Worm (Caenorhabditis elegans) whole organism, early embryonic: ENCODE data around the gene ZK177.1.

Experiments used
- B0310.2 ChIP-seq: sonication (generic microtip); optimal IDR thresholded peaks from 2 replicates; lab custom pipeline; 2016; ENCODE audit warnings: mild to moderate bottlenecking, missing genetic modification characterization, missing compliant biosample characterization
- F13C5.2 ChIP-seq: sonication (generic microtip); optimal IDR thresholded peaks from 2 replicates; lab custom pipeline; 2017; ENCODE audit warnings: mild to moderate bottlenecking, missing genetic modification characterization, inconsistent platforms, missing compliant biosample characterization
- aly-1 ChIP-seq: sonication (generic microtip); optimal IDR thresholded peaks from 2 replicates; lab custom pipeline; 2016; ENCODE audit warnings: missing genetic modification characterization, missing compliant biosample characterization
- ama-1 ChIP-seq: fragments of 150-350 bp; optimal IDR thresholded peaks from 2 replicates; lab custom pipeline; 2014
- ceh-13 ChIP-seq: fragments of 200-800 bp; sonication (Bioruptor generic); optimal IDR thresholded peaks from 2 replicates; lab custom pipeline; 2018; ENCODE audit warnings: mild to moderate bottlenecking, missing genetic modification characterization, missing compliant biosample characterization
- ceh-36 ChIP-seq: sonication (generic microtip); optimal IDR thresholded peaks from 2 replicates; lab custom pipeline; 2016; ENCODE audit warnings: missing genetic modification characterization, inconsistent platforms, missing compliant biosample characterization
- ets-7 ChIP-seq: sonication (generic microtip); optimal IDR thresholded peaks from 2 replicates; lab custom pipeline; 2016; ENCODE audit warnings: missing genotype, missing genetic modification characterization, missing compliant biosample characterization
- flt-1 ChIP-seq: fragments of 200-800 bp; sonication (Bioruptor generic); IDR thresholded peaks from 2 replicates; pipeline ENCODE4 v1.3.6; 2022; ENCODE audit warnings: missing genetic modification characterization, missing compliant biosample characterization
- hmbx-1 ChIP-seq: sonication (generic microtip); optimal IDR thresholded peaks from 2 replicates; lab custom pipeline; 2016; ENCODE audit warnings: mild to moderate bottlenecking, missing genetic modification characterization, missing compliant biosample characterization
- hmg-4 ChIP-seq: fragments of 200-800 bp; sonication (Bioruptor generic); optimal IDR thresholded peaks from 2 replicates; lab custom pipeline; 2018; ENCODE audit warnings: mild to moderate bottlenecking, missing genetic modification characterization, missing compliant biosample characterization
- hnd-1 ChIP-seq: sonication (generic microtip); optimal IDR thresholded peaks from 2 replicates; lab custom pipeline; 2016; ENCODE audit warnings: missing genetic modification characterization, missing compliant biosample characterization
- pes-1 ChIP-seq: fragments of 200-800 bp; sonication (Bioruptor generic); IDR thresholded peaks from 2 replicates; pipeline ENCODE4 v1.3.6; 2022; ENCODE audit warnings: missing genetic modification reagents, missing genetic modification characterization, missing compliant biosample characterization
- scrt-1 ChIP-seq: fragments of 200-800 bp; sonication (Bioruptor generic); IDR thresholded peaks from 2 replicates; pipeline ENCODE4 v1.3.6; 2022; ENCODE audit warnings: missing genetic modification characterization, missing compliant biosample characterization
- sea-1 ChIP-seq: fragments of 200-800 bp; sonication (Bioruptor generic); conservative IDR thresholded peaks from 2 replicates; pipeline ENCODE4 v1.3.6; 2022; ENCODE audit warnings: missing genetic modification characterization, missing compliant biosample characterization
- tbx-11 ChIP-seq: fragments of 200-800 bp; sonication (Bioruptor generic); IDR thresholded peaks from 2 replicates; pipeline ENCODE4 v1.3.6; 2022; ENCODE audit warnings: missing genetic modification characterization, missing compliant biosample characterization
- tbx-37 ChIP-seq: fragments of 200-800 bp; sonication (Bioruptor generic); conservative IDR thresholded peaks from 2 replicates; pipeline ENCODE4 v1.3.6; 2022; ENCODE audit warnings: missing genetic modification reagents, missing genetic modification characterization, missing compliant biosample characterization
- tra-4 ChIP-seq: sonication (generic microtip); optimal IDR thresholded peaks from 2 replicates; lab custom pipeline; 2017; ENCODE audit warnings: missing genetic modification characterization, missing compliant biosample characterization

ZK177.1 gene

DNA sequence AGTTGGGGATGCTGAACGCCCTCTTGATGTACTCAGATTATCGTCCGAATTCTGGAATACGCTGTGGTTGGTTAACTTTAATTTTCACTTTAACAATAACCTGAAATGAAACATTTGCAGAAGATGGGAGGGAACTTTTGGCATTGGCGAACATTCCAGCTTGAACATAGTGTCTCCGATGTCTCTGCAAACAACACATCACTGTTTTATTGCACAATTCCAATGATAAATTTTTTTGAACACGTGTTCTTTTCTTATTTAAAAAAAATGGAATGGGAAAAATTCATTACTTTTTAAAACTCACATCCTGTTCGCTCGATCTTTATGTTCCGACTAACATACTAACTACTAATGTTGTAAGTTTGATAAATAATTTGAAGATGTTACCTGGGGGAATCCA, 27.5 kb upstream of the ZK177.1 start, which contains the start of gene fzy-1:
fzy-1 (plus strand) TSS at position 301 of the 400 bp plus-strand sequence.
- TF ChIP-seq ceh-13 (GFP tag; lab: Kevin White, UChicago) (no peak), tbx-11 (GFP tag; lab: Robert Waterston, UW) (no peak)

DNA sequence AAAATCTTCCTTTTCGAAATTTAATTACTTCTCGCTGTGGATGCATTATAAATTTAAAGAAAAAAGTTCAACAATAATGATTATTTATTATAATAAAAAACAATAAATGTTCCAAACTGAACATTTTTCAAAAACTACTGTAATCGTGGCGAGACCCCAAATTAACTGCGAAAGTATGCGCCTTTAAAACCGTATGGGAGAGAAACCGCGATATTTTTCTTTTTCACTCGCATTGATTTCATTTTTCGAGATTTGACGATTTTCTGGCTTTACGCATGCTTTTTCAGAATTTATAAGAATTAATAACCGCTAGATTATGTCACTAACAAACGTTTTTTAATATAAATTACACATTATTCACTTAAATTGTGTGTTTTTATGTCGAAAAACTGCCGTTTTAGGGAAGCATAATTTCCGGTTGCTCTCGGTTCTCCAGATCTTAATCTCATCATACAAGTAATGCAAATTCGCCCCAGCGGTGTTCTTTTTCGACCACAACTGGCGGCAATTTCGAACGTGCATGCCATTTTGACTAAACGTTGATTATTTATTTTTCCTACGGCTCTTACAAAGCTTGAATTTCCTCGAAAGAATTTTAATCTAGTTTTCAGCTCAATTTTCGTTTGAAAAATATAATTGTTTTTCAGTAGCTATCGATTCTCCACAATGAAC, 26.8 kb upstream of the ZK177.1 start, which contains the start of gene F12A10.8:
F12A10.8 (minus strand) TSS at position 79 of the 672 bp plus-strand sequence.
- TF ChIP-seq ama-1 (lab: Kevin White, UChicago) (no peak), aly-1 (tag; lab: Kevin White, UChicago) (no peak), ets-7 (tag; lab: Kevin White, UChicago) (no peak), flt-1 (GFP tag; lab: Robert Waterston, UW) (no peak), B0310.2 (tag; lab: Kevin White, UChicago) (no peak), tbx-37 (GFP tag; lab: Robert Waterston, UW) (no peak), hnd-1 (tag; lab: Kevin White, UChicago) (no peak), tra-4 (tag; lab: Kevin White, UChicago) (no peak), hmbx-1 (no peak), ceh-13 (GFP tag; lab: Kevin White, UChicago) (no peak), tbx-11 (GFP tag; lab: Robert Waterston, UW) (no peak), F13C5.2 (tag; lab: Kevin White, UChicago) (no peak), sea-1 (GFP tag; lab: Robert Waterston, UW) (no peak), scrt-1 (GFP tag; lab: Robert Waterston, UW) (no peak), hmg-4 (GFP tag; lab: Kevin White, UChicago) (no peak), pes-1 (GFP tag; lab: Robert Waterston, UW) (no peak), ceh-36 (tag; lab: Kevin White, UChicago) (no peak)

DNA sequence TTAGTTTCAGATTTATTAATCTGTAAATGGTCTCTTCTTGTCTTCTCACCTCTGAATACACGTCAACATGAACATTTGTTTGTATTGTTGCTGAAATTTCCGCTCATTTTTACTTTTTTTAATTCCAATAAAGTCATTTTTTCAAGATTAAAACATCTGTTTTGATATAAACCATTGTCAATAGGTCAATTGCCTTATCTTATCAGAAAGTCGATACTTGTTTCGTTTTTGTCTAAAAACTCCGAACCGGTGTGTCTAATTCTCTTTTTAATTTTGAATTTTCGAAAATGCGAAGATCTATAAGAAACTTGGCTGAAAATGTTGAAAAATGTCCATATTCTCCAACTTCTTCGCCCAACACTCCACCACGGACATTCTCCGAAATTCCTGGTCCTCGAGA, 24.2 kb upstream of the ZK177.1 start, which contains the start of gene cyp-44A1:
cyp-44A1 (plus strand) TSS at position 285 of the 400 bp plus-strand sequence.
- TF ChIP-seq ceh-36 (tag; lab: Kevin White, UChicago) (no peak), B0310.2 (tag; lab: Kevin White, UChicago) (no peak), tbx-11 (GFP tag; lab: Robert Waterston, UW) (no peak), hmg-4 (GFP tag; lab: Kevin White, UChicago) (no peak), sea-1 (GFP tag; lab: Robert Waterston, UW) (no peak), scrt-1 (GFP tag; lab: Robert Waterston, UW) (no peak), ets-7 (tag; lab: Kevin White, UChicago) (no peak), tbx-37 (GFP tag; lab: Robert Waterston, UW) (no peak), ama-1 (lab: Kevin White, UChicago) (no peak), pes-1 (GFP tag; lab: Robert Waterston, UW) (no peak), hmbx-1 (no peak), tra-4 (tag; lab: Kevin White, UChicago) (no peak), F13C5.2 (tag; lab: Kevin White, UChicago) (no peak), flt-1 (GFP tag; lab: Robert Waterston, UW) (no peak), ceh-13 (GFP tag; lab: Kevin White, UChicago) (no peak), aly-1 (tag; lab: Kevin White, UChicago) (no peak), hnd-1 (tag; lab: Kevin White, UChicago) (no peak)

DNA sequence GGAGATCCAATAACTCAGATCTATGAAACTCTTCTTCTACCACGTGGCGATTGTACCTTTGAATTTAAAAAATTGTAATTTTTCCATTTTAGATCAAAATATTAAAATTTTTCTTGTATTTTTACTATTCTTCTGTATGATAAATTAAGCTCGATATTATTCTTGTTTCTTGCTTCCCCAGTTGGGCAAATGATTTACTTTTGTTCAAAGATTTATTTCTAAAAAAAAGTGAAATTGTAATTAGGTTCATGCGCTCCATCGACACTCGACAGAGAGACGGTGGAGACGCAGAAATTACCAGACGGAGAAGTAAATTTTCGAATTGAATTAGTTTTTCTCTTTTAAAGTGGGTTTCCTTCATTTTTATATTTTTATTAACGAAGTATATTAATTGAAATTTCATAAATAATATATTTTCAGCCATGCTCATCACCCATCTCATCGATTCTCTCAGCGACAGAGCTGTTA, 22.1 kb upstream of the ZK177.1 start, which contains the start of gene npp-24:
npp-24 (plus strand) TSS at position 51 of the 468 bp plus-strand sequence.
- TF ChIP-seq flt-1 (GFP tag; lab: Robert Waterston, UW): no peak
- TF ChIP-seq ets-7 (tag; lab: Kevin White, UChicago): no peak
- TF ChIP-seq hmbx-1: no peak
- no peak for TF ChIP-seq tra-4 (tag; lab: Kevin White, UChicago)
- no peak for TF ChIP-seq ama-1 (lab: Kevin White, UChicago)
- TF ChIP-seq aly-1 (tag; lab: Kevin White, UChicago): no peak
- no peak for TF ChIP-seq hmg-4 (GFP tag; lab: Kevin White, UChicago)
- no peak for TF ChIP-seq tbx-37 (GFP tag; lab: Robert Waterston, UW)
- TF ChIP-seq hnd-1 (tag; lab: Kevin White, UChicago): no peak
- TF ChIP-seq F13C5.2 (tag; lab: Kevin White, UChicago): no peak
- TF ChIP-seq tbx-11 (GFP tag; lab: Robert Waterston, UW): no peak
- TF ChIP-seq ceh-36 (tag; lab: Kevin White, UChicago): no peak
- no peak for TF ChIP-seq B0310.2 (tag; lab: Kevin White, UChicago)
- TF ChIP-seq pes-1 (GFP tag; lab: Robert Waterston, UW): no peak

DNA sequence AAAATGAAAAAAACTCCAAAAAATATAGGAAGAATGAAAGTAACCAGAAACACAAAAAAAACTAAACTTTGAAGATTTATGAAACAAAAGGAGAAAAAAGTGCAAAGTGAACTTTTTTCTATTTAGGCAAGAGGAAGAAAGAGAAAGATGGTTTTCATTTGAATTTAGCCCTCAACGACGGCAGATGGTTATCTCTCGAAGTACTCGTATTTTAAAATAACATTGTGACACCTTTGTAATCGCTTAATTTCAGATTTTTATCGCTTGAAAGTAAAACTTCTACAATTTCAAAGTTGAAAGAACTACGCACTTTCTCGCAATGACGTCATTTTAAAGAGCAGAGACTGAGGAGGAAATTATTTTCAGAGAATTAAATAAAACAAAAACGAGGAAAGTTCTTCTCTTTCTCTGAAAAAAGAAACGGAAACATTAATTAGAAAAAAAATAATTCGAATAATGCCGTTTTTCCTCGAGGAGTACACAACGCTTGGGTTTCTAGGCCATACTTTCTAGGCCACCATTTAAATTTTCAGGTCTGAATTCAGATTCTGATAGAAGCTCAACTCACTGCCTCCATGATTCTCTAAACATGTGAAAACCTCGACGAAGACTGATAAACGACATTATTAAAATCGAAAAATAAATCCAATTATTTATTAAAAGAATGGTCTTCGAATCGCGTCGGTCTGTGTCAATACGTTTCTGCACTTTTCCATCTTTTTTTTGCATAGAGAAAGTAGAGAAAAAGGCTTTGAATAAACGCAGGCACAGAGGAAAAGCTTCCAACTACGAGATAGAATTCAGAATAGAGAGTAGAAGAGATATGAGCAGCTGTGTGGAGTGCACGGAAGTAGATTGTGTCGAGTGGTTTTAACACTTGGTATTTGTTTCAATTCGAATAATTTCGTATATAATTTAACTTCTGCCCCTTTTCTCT, 16.3 kb upstream of the ZK177.1 start:
- TF ChIP-seq pes-1 (GFP tag; lab: Robert Waterston, UW) (no peak), B0310.2 (tag; lab: Kevin White, UChicago) (no peak), flt-1 (GFP tag; lab: Robert Waterston, UW) (no peak), hmbx-1 (no peak), hmg-4 (GFP tag; lab: Kevin White, UChicago) (no peak), tbx-11 (GFP tag; lab: Robert Waterston, UW) (no peak)

DNA sequence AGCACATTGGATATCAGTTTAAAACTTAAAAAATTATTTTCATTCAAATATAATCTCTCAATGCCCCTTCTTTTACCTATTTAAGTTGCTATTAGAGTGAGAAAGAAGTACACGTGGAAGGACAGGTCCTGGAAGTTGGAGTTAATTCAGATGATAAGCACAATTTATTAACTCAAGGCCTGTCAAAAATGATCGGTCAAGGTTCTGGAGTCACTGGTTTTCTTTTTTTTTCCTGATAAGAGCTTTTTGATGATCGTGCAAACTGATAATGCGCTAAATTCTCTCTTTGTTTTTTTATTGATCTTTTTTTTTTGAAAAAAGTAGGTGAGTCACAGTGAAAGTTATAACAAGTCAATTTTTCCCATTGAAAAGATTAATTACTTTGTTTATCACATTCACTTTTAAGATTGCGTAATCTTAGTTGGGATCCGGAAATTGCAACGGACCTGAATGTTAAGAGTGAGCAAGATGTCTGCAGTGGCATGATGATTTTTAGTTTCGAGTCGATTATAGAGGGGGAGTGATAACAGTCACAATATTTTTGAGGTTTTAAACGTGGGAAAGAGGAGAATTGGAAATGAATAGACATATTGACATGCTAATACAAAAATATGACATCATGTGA, 15.4 kb upstream of the ZK177.1 start:
- TF ChIP-seq hnd-1 (tag; lab: Kevin White, UChicago) (no peak), tbx-37 (GFP tag; lab: Robert Waterston, UW) (no peak), ets-7 (tag; lab: Kevin White, UChicago) (no peak), hmbx-1 (no peak), aly-1 (tag; lab: Kevin White, UChicago) (no peak), flt-1 (GFP tag; lab: Robert Waterston, UW) (no peak), pes-1 (GFP tag; lab: Robert Waterston, UW) (no peak), ceh-36 (tag; lab: Kevin White, UChicago) (no peak), tra-4 (tag; lab: Kevin White, UChicago) (no peak), hmg-4 (GFP tag; lab: Kevin White, UChicago) (no peak), sea-1 (GFP tag; lab: Robert Waterston, UW) (no peak), ceh-13 (GFP tag; lab: Kevin White, UChicago) (no peak), F13C5.2 (tag; lab: Kevin White, UChicago) (no peak), tbx-11 (GFP tag; lab: Robert Waterston, UW) (no peak), scrt-1 (GFP tag; lab: Robert Waterston, UW) (no peak), ama-1 (lab: Kevin White, UChicago) (no peak), B0310.2 (tag; lab: Kevin White, UChicago) (no peak)
